Fruit fly (Drosophila melanogaster): ENCODE results near the gene Mkp3.

Gene Mkp3

dm6 chr3L:19072177-19072603, 14.0 kb downstream of the Mkp3 start:
- TF ChIP-seq usp (GFP tag; optimal IDR thresholded peaks at IDR 0.05) (no peak), CG8478 (optimal IDR thresholded peaks at IDR 0.05) (no peak), EcR (GFP tag; optimal IDR thresholded peaks at IDR 0.05) (no peak), pan (optimal IDR thresholded peaks at IDR 0.05) (no peak), Dll (optimal IDR thresholded peaks at IDR 0.05) (no peak), psq (optimal IDR thresholded peaks at IDR 0.05) (no peak)

- TF ChIP-seq Dll (optimal IDR thresholded peaks at IDR 0.05) (no peak), pan (optimal IDR thresholded peaks at IDR 0.05) (no peak), CG8478 (optimal IDR thresholded peaks at IDR 0.05) (no peak), usp (GFP tag; optimal IDR thresholded peaks at IDR 0.05) (no peak), EcR (GFP tag; optimal IDR thresholded peaks at IDR 0.05) (no peak), psq (optimal IDR thresholded peaks at IDR 0.05) (no peak)
Measured at dm6 chr3L:19071173-19071844, 14.9 kb downstream of the Mkp3 start.

dm6 chr3L:19063410-19063752, 22.8 kb downstream of the Mkp3 start:
- TF ChIP-seq CG8478 (optimal IDR thresholded peaks at IDR 0.05) (no peak), psq (optimal IDR thresholded peaks at IDR 0.05) (no peak), pan (optimal IDR thresholded peaks at IDR 0.05) (no peak)

dm6 chr3L:19062472-19063409, 23.5 kb downstream of the Mkp3 start, which contains the start of the genes Ugt316A1 and Sfxn2:
Gene Ugt316A1 (minus strand): TSS chr3L:19062816.
Gene Sfxn2 (plus strand): TSS chr3L:19063165.
- TF ChIP-seq CG8478 (optimal IDR thresholded peaks at IDR 0.05) (no peak), psq (optimal IDR thresholded peaks at IDR 0.05) (no peak), pan (optimal IDR thresholded peaks at IDR 0.05) (no peak), usp (GFP tag; optimal IDR thresholded peaks at IDR 0.05) (no peak), Dll (optimal IDR thresholded peaks at IDR 0.05) (no peak), EcR (GFP tag; optimal IDR thresholded peaks at IDR 0.05) (no peak)

dm6 chr3L:19058824-19059223, 27.4 kb downstream of the Mkp3 start:
- TF ChIP-seq pan (optimal IDR thresholded peaks at IDR 0.05), result no peak
- no peak for TF ChIP-seq Dll (optimal IDR thresholded peaks at IDR 0.05)
- no peak for TF ChIP-seq psq (optimal IDR thresholded peaks at IDR 0.05)
- TF ChIP-seq CG8478 (optimal IDR thresholded peaks at IDR 0.05), result no peak
- no peak for TF ChIP-seq usp (GFP tag; optimal IDR thresholded peaks at IDR 0.05)
- no peak for TF ChIP-seq EcR (GFP tag; optimal IDR thresholded peaks at IDR 0.05)

dm6 chr3L:19056857-19057324, 29.3 kb downstream of the Mkp3 start:
- TF ChIP-seq Dll (optimal IDR thresholded peaks at IDR 0.05) (no peak), CG8478 (optimal IDR thresholded peaks at IDR 0.05) (no peak), usp (GFP tag; optimal IDR thresholded peaks at IDR 0.05) (no peak), pan (optimal IDR thresholded peaks at IDR 0.05) (no peak), psq (optimal IDR thresholded peaks at IDR 0.05) (no peak), EcR (GFP tag; optimal IDR thresholded peaks at IDR 0.05) (no peak)

dm6 chr3L:19055064-19055463, 31.2 kb downstream of the Mkp3 start:
- TF ChIP-seq Dll (optimal IDR thresholded peaks at IDR 0.05) (no peak), psq (optimal IDR thresholded peaks at IDR 0.05) (no peak), EcR (GFP tag; optimal IDR thresholded peaks at IDR 0.05) (no peak), usp (GFP tag; optimal IDR thresholded peaks at IDR 0.05) (no peak), pan (optimal IDR thresholded peaks at IDR 0.05) (no peak), CG8478 (optimal IDR thresholded peaks at IDR 0.05) (no peak)

dm6 chr3L:19054266-19054665, 32.0 kb downstream of the Mkp3 start:
- no peak for TF ChIP-seq pan (optimal IDR thresholded peaks at IDR 0.05)
- TF ChIP-seq Dll (optimal IDR thresholded peaks at IDR 0.05), result no peak
- TF ChIP-seq CG8478 (optimal IDR thresholded peaks at IDR 0.05), result no peak
- no peak for TF ChIP-seq usp (GFP tag; optimal IDR thresholded peaks at IDR 0.05)
- no peak for TF ChIP-seq EcR (GFP tag; optimal IDR thresholded peaks at IDR 0.05)
- TF ChIP-seq psq (optimal IDR thresholded peaks at IDR 0.05), result no peak

- TF ChIP-seq EcR (GFP tag; optimal IDR thresholded peaks at IDR 0.05) (no peak), CG8478 (optimal IDR thresholded peaks at IDR 0.05) (no peak), Dll (optimal IDR thresholded peaks at IDR 0.05) (no peak), psq (optimal IDR thresholded peaks at IDR 0.05) (no peak)
Measured at dm6 chr3L:19053339-19053818, 32.8 kb downstream of the Mkp3 start, which contains the start of gene CG43407. Gene CG43407 (minus strand): TSS chr3L:19053389.

dm6 chr3L:19051926-19052325, 34.3 kb downstream of the Mkp3 start, which contains the start of gene Acp76A:
Gene Acp76A (minus strand): TSS chr3L:19052026.
- TF ChIP-seq pan (optimal IDR thresholded peaks at IDR 0.05) (no peak), psq (optimal IDR thresholded peaks at IDR 0.05) (no peak), usp (GFP tag; optimal IDR thresholded peaks at IDR 0.05) (no peak), EcR (GFP tag; optimal IDR thresholded peaks at IDR 0.05) (no peak), Dll (optimal IDR thresholded peaks at IDR 0.05) (no peak), CG8478 (optimal IDR thresholded peaks at IDR 0.05) (no peak)

- TF ChIP-seq pan (optimal IDR thresholded peaks at IDR 0.05), result no peak
- TF ChIP-seq usp (GFP tag; optimal IDR thresholded peaks at IDR 0.05), result no peak
- no peak for TF ChIP-seq CG8478 (optimal IDR thresholded peaks at IDR 0.05)
- TF ChIP-seq EcR (GFP tag; optimal IDR thresholded peaks at IDR 0.05), result no peak
- no peak for TF ChIP-seq psq (optimal IDR thresholded peaks at IDR 0.05)
- TF ChIP-seq Dll (optimal IDR thresholded peaks at IDR 0.05), result no peak
Measured at dm6 chr3L:19049669-19050510, 36.3 kb downstream of the Mkp3 start.

Data from whole organism.